Worm (Caenorhabditis elegans): Measurements from ENCODE around the gene rfc-4.

Gene rfc-4

DNA sequence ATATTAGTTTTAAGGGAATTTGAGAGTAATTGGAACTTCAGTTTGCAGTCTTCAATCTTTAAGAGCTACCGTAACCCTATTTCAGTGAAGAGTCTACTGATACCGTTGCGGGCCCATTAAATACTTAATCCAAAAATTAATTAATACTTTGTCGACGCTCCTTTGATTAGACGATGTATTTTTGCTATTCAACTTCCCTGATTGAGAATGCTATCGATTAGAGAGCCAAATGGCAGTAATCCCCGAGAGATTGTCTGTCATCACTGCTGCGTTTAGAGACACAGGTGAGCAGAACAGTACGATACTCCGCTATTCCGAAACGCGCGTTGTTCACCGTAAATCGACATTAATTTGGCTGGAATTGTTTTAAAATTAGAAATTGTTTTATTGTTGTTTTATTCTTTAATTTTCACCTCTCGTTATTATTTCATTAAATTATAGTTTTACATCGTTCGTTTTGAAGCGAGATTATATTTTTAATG is 49.1 kb downstream of the rfc-4 start, which contains the start of gene rfl-1:
TSS of gene rfl-1 (plus strand) at position 51 of the 482 bp plus-strand sequence.
- TF ChIP-seq hmg-11 (tag; optimal IDR thresholded peaks at IDR 0.05) (peak; percentile 28), pha-4 (tag; optimal IDR thresholded peaks at IDR 0.05) (peak; percentile 78), ceh-28 (tag; optimal IDR thresholded peaks at IDR 0.05) (peak; percentile 44), elt-1 (tag; optimal IDR thresholded peaks at IDR 0.05) (no peak), nhr-76 (tag; optimal IDR thresholded peaks at IDR 0.05) (no peak), ztf-4 (tag; optimal IDR thresholded peaks at IDR 0.05) (no peak), aly-2 (tag; optimal IDR thresholded peaks at IDR 0.05) (no peak), pqm-1 (tag; optimal IDR thresholded peaks at IDR 0.05) (peak; percentile 32), elt-2 (tag; optimal IDR thresholded peaks at IDR 0.05) (peak; percentile 12), egl-5 (tag; optimal IDR thresholded peaks at IDR 0.05) (peak; percentile 66), lin-15B (tag; optimal IDR thresholded peaks at IDR 0.05) (peak; percentile 80), skn-1 (tag; optimal IDR thresholded peaks at IDR 0.05) (peak; percentile 70), nhr-25 (tag; optimal IDR thresholded peaks at IDR 0.05) (peak; percentile 23), nfya-1 (tag; optimal IDR thresholded peaks at IDR 0.05; ENCODE audit: insufficient read depth) (peak; percentile 68), ceh-9 (tag; optimal IDR thresholded peaks at IDR 0.05) (no peak), R02D3.7 (tag; optimal IDR thresholded peaks at IDR 0.05) (peak; percentile 94), lin-39 (tag; optimal IDR thresholded peaks at IDR 0.05) (peak; percentile 81)

Measured in whole organism, L3 larva.